Worm (Caenorhabditis elegans) whole organism, midembryonic: ENCODE data around the gene F35G12.12.

Source experiments
- T22C8.4 ChIP-seq: fragments of 200-800 bp; sonication (Bioruptor generic); IDR thresholded peaks from 2 replicates; pipeline ENCODE4 v1.3.6; 2022; ENCODE audit warnings: missing genetic modification characterization, missing compliant biosample characterization
- cog-1 ChIP-seq: sonication (generic microtip); optimal IDR thresholded peaks from 2 replicates; lab custom pipeline; 2016; ENCODE audit warnings: missing genetic modification characterization, missing compliant biosample characterization
- flt-1 ChIP-seq: fragments of 200-800 bp; sonication (Bioruptor generic); IDR thresholded peaks from 2 replicates; pipeline ENCODE4 v1.3.6; 2022; ENCODE audit warnings: missing genetic modification characterization, missing compliant biosample characterization
- klf-2 ChIP-seq: fragments of 200-800 bp; sonication (Bioruptor generic); conservative IDR thresholded peaks from 2 replicates; pipeline ENCODE4 v1.3.6; 2022; ENCODE audit warnings: missing genetic modification reagents, missing genetic modification characterization, missing compliant biosample characterization
- med-1 ChIP-seq: sonication (generic microtip); optimal IDR thresholded peaks from 2 replicates; lab custom pipeline; 2017; ENCODE audit warnings: missing genetic modification characterization, mild to moderate bottlenecking, missing compliant biosample characterization, antibody characterized with exemption, missing genetic modification reagents; ENCODE audit not compliant: insufficient read depth
- ref-1 ChIP-seq: fragments of 200-800 bp; sonication (Bioruptor generic); conservative IDR thresholded peaks from 2 replicates; pipeline ENCODE4 v1.3.6; 2022; ENCODE audit warnings: missing genetic modification reagents, missing genetic modification characterization, missing compliant biosample characterization
- tab-1 ChIP-seq: fragments of 200-800 bp; sonication (Bioruptor generic); IDR thresholded peaks from 2 replicates; pipeline ENCODE4 v1.3.6; 2022; ENCODE audit warnings: missing genetic modification characterization, missing compliant biosample characterization
- ztf-23 ChIP-seq: fragments of 200-800 bp; sonication (Bioruptor generic); IDR thresholded peaks from 2 replicates; pipeline ENCODE4 v1.3.6; 2022; ENCODE audit warnings: missing genetic modification reagents, missing genetic modification characterization, missing compliant biosample characterization
- ztf-29 ChIP-seq: fragments of 200-800 bp; sonication (Bioruptor generic); IDR thresholded peaks from 2 replicates; pipeline ENCODE4 v1.3.6; 2022; ENCODE audit warnings: missing genetic modification reagents, missing genetic modification characterization, missing compliant biosample characterization

F35G12.12 gene

DNA sequence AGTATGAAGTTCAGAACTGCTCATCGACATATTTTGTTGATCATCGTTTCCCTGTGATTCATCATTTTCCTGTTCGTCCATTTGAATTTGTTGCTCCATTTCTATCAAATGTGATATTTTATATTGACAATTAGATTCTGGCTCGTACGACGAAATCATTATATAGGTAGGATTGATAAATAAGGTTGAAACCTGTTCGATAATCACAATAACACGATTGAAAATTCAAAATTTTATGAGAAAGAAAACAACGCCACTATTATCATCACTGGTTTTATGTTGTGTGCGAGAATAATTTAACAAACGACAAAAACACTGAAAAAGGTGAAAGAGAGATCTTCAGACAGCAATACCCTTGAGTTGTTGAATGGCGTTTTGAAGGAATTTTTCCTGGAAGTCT is 12.7 kb downstream of the F35G12.12 start, which contains the start of gene apc-11:
Gene apc-11 (minus strand): TSS at position 101 of the 400 bp plus-strand sequence.
- no peak for TF ChIP-seq cog-1 (tag; lab: Kevin White, UChicago)
- TF ChIP-seq ztf-29, result no peak
- TF ChIP-seq klf-2 (GFP tag; lab: Robert Waterston, UW), result no peak
- TF ChIP-seq med-1, result no peak
- no peak for TF ChIP-seq ztf-23
- TF ChIP-seq T22C8.4 (GFP tag; lab: Robert Waterston, UW), result no peak
- TF ChIP-seq ref-1, result no peak

- TF ChIP-seq med-1, result no peak
- no peak for TF ChIP-seq cog-1 (tag; lab: Kevin White, UChicago)
- TF ChIP-seq flt-1 (GFP tag; lab: Robert Waterston, UW), result no peak
- no peak for TF ChIP-seq ztf-29
- no peak for TF ChIP-seq ztf-23
- TF ChIP-seq ref-1, result no peak
- TF ChIP-seq tab-1 (GFP tag; lab: Robert Waterston, UW), result no peak
- TF ChIP-seq T22C8.4 (GFP tag; lab: Robert Waterston, UW), result no peak
- no peak for TF ChIP-seq klf-2 (GFP tag; lab: Robert Waterston, UW)
Observed at ce11 chrIII:4594762-4595523, 13.3 kb downstream of the F35G12.12 start.

ce11 chrIII:4595771-4596227 is 14.2 kb downstream of the F35G12.12 start, which contains the start of gene asb-1:
Gene asb-1, minus strand, starts transcription at chrIII:4595821.
- TF ChIP-seq tab-1 (GFP tag; lab: Robert Waterston, UW) (no peak), ztf-29 (no peak), klf-2 (GFP tag; lab: Robert Waterston, UW) (no peak), flt-1 (GFP tag; lab: Robert Waterston, UW) (no peak), ztf-23 (no peak)

- TF ChIP-seq tab-1 (GFP tag; lab: Robert Waterston, UW), result no peak
- TF ChIP-seq med-1, result no peak
Observed at ce11 chrIII:4600139-4600762, 18.7 kb downstream of the F35G12.12 start, which contains the start of gene mab-21. Gene mab-21, plus strand, starts transcription at chrIII:4600753.

DNA sequence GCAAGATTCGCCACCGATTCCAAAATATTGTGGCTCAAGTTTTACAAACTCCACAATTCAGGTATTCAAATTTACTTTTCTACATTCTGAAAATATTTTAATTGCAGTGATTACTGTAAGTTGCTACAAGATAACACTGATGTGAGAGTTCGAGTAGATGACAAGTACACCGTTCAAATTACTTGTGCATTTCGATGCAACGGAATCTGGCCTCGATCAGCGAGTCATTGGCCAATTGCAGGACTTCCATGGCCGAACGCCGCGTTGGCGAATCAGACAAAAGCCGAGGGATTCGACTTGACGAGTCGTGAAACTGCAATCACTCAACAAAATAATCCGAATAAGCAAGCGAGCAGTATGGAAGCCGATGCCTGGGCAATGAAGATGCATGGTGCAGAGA is 19.7 kb downstream of the F35G12.12 start:
- no peak for TF ChIP-seq klf-2 (GFP tag; lab: Robert Waterston, UW)
- TF ChIP-seq flt-1 (GFP tag; lab: Robert Waterston, UW), result no peak
- TF ChIP-seq cog-1 (tag; lab: Kevin White, UChicago), result no peak
- TF ChIP-seq ztf-23, result no peak
- no peak for TF ChIP-seq T22C8.4 (GFP tag; lab: Robert Waterston, UW)

DNA sequence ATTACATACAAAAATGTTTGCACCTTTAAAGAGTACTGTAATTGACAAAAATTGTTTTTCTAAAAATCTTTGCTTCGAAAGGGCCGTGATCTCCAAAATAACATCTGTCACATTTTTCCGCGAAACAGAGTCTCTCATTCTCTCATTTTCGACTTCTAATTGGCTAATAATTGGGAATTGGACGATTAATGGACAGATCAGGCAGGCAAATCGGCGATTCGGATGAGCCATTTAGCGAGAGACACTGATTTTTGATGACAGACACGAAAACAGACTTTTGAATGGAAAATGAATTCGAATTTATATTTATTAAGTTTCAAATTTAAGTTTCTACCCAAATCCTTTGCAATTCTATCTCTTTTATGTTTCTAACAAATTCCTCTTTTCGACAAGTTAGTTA is 22.2 kb downstream of the F35G12.12 start:
- TF ChIP-seq tab-1 (GFP tag; lab: Robert Waterston, UW) (no peak), cog-1 (tag; lab: Kevin White, UChicago) (no peak), T22C8.4 (GFP tag; lab: Robert Waterston, UW) (no peak), ztf-23 (no peak), flt-1 (GFP tag; lab: Robert Waterston, UW) (no peak), ztf-29 (no peak), klf-2 (GFP tag; lab: Robert Waterston, UW) (no peak)

- TF ChIP-seq cog-1 (tag; lab: Kevin White, UChicago) (no peak), ztf-23 (no peak), tab-1 (GFP tag; lab: Robert Waterston, UW) (no peak), klf-2 (GFP tag; lab: Robert Waterston, UW) (no peak), med-1 (no peak), T22C8.4 (GFP tag; lab: Robert Waterston, UW) (no peak), ztf-29 (no peak), ref-1 (no peak), flt-1 (GFP tag; lab: Robert Waterston, UW) (no peak)
Observed at ce11 chrIII:4612334-4612953, 30.8 kb downstream of the F35G12.12 start, which contains the start of gene sel-2. Gene sel-2, minus strand, starts transcription at chrIII:4612384.

DNA sequence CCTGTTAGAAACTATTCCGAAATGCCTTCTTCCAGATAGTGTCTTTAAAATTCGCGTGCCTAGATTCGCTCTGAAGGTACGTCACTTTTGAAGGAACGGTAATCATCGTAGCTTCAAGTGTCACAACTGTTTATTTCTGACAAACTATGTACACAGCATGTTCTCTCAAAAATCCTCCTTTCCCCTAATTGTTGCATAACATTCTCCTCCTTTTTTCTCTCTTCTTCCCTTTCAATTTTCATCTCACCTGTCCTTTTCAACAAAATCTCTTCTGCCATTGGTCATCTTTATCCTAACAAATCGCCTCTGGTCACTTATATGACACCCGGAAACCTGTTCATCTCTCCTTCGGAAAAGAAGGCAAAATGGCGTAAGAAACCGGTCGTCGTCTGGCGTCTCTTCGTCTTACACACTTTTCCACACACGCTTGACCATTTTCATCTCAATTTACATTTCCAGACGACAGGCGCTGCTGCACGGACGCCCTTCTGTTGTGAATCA is 34.5 kb downstream of the F35G12.12 start, which contains the start of gene lips-3:
Gene lips-3 (plus strand): TSS at position 458 of the 501 bp plus-strand sequence.
- TF ChIP-seq ztf-23, result no peak
- TF ChIP-seq cog-1 (tag; lab: Kevin White, UChicago), result no peak

ce11 chrIII:4622375-4623130 is 41.0 kb downstream of the F35G12.12 start, which contains the start of gene lron-5:
Gene lron-5, plus strand, starts transcription at chrIII:4623029.
- TF ChIP-seq T22C8.4 (GFP tag; lab: Robert Waterston, UW) (no peak), flt-1 (GFP tag; lab: Robert Waterston, UW) (no peak), klf-2 (GFP tag; lab: Robert Waterston, UW) (no peak), ztf-23 (no peak), med-1 (no peak), ztf-29 (no peak), cog-1 (tag; lab: Kevin White, UChicago) (no peak), tab-1 (GFP tag; lab: Robert Waterston, UW) (no peak), ref-1 (no peak)
